Worm (Caenorhabditis elegans): ENCODE measurements around the gene unc-39.

unc-39 gene

ce11 chrV:14368272-14369052 is 4.4 kb upstream of the unc-39 start:
- TF ChIP-seq unc-62 (GFP tag; optimal IDR thresholded peaks at IDR 0.05) (peak; percentile 57), jun-1 (tag; optimal IDR thresholded peaks at IDR 0.05) (peak; percentile 11), ZK546.5 (tag; optimal IDR thresholded peaks at IDR 0.05) (no peak), nhr-43 (tag; optimal IDR thresholded peaks at IDR 0.05; ENCODE audit: poor library complexity, severe bottlenecking) (peak; percentile 52), ceh-28 (tag; optimal IDR thresholded peaks at IDR 0.05) (no peak), nhr-77 (tag; optimal IDR thresholded peaks at IDR 0.05) (no peak), fos-1 (tag; optimal IDR thresholded peaks at IDR 0.05) (no peak), elt-1 (tag; optimal IDR thresholded peaks at IDR 0.05) (no peak), zag-1 (tag; optimal IDR thresholded peaks at IDR 0.05) (no peak), nhr-23 (tag; optimal IDR thresholded peaks at IDR 0.05) (peak; percentile 89), pha-4 (tag; optimal IDR thresholded peaks at IDR 0.05) (peak; percentile 53), fkh-10 (GFP tag; optimal IDR thresholded peaks at IDR 0.05) (no peak), elt-3 (tag; optimal IDR thresholded peaks at IDR 0.05) (no peak), eor-1 (tag; optimal IDR thresholded peaks at IDR 0.05) (no peak), unc-39 (tag; optimal IDR thresholded peaks at IDR 0.05) (no peak), lsy-12 (tag; optimal IDR thresholded peaks at IDR 0.05) (peak; percentile 24), nhr-28 (tag; optimal IDR thresholded peaks at IDR 0.05) (no peak), nhr-25 (tag; optimal IDR thresholded peaks at IDR 0.05) (peak; percentile 77), nfya-1 (tag; optimal IDR thresholded peaks at IDR 0.05; ENCODE audit: insufficient read depth) (peak; percentile 81), ama-1 (optimal IDR thresholded peaks at IDR 0.05) (no peak), ztf-4 (tag; optimal IDR thresholded peaks at IDR 0.05) (peak; percentile 29), R02D3.7 (tag; optimal IDR thresholded peaks at IDR 0.05) (no peak), pqm-1 (tag; optimal IDR thresholded peaks at IDR 0.05) (peak; percentile 96), lin-39 (tag; optimal IDR thresholded peaks at IDR 0.05) (no peak), lin-15B (tag; optimal IDR thresholded peaks at IDR 0.05) (no peak), mml-1 (tag; optimal IDR thresholded peaks at IDR 0.05) (no peak), skn-1 (tag; optimal IDR thresholded peaks at IDR 0.05) (no peak), nhr-67 (tag; optimal IDR thresholded peaks at IDR 0.05) (no peak), tbx-2 (tag; optimal IDR thresholded peaks at IDR 0.05) (peak; percentile 6), egl-5 (tag; optimal IDR thresholded peaks at IDR 0.05) (peak; percentile 56), daf-12 (tag; optimal IDR thresholded peaks at IDR 0.05) (peak; percentile 81), ztf-11 (tag; optimal IDR thresholded peaks at IDR 0.05) (peak; percentile 1), snpc-4 (tag; optimal IDR thresholded peaks at IDR 0.05) (peak; percentile 49), mdl-1 (tag; optimal IDR thresholded peaks at IDR 0.05) (no peak), elt-2 (tag; optimal IDR thresholded peaks at IDR 0.05) (peak; percentile 73), hmg-11 (tag; optimal IDR thresholded peaks at IDR 0.05) (peak; percentile 95), nhr-11 (tag; optimal IDR thresholded peaks at IDR 0.05) (no peak), ceh-82 (tag; optimal IDR thresholded peaks at IDR 0.05) (no peak)

- TF ChIP-seq aly-2 (tag; optimal IDR thresholded peaks at IDR 0.05), result no peak
- TF ChIP-seq nhr-237 (tag; optimal IDR thresholded peaks at IDR 0.05), result no peak
- no peak for TF ChIP-seq nhr-12 (tag; optimal IDR thresholded peaks at IDR 0.05)
- no peak for TF ChIP-seq ztf-11 (tag; optimal IDR thresholded peaks at IDR 0.05)
- peak; percentile 47 for TF ChIP-seq lin-39 (tag; optimal IDR thresholded peaks at IDR 0.05)
- peak; percentile 53 for TF ChIP-seq ama-1 (optimal IDR thresholded peaks at IDR 0.05)
- TF ChIP-seq unc-62 (GFP tag; optimal IDR thresholded peaks at IDR 0.05), result peak; percentile 51
- TF ChIP-seq ceh-82 (tag; optimal IDR thresholded peaks at IDR 0.05), result no peak
- no peak for TF ChIP-seq mml-1 (tag; optimal IDR thresholded peaks at IDR 0.05)
- no peak for TF ChIP-seq ceh-16 (tag; optimal IDR thresholded peaks at IDR 0.05)
- no peak for TF ChIP-seq pha-4 (tag; optimal IDR thresholded peaks at IDR 0.05)
- TF ChIP-seq elt-2 (tag; optimal IDR thresholded peaks at IDR 0.05), result no peak
- no peak for TF ChIP-seq hmg-11 (tag; optimal IDR thresholded peaks at IDR 0.05)
- no peak for TF ChIP-seq fkh-2 (tag; optimal IDR thresholded peaks at IDR 0.05)
- peak; percentile 43 for TF ChIP-seq nfya-1 (tag; optimal IDR thresholded peaks at IDR 0.05; ENCODE audit: insufficient read depth)
- no peak for TF ChIP-seq nhr-67 (tag; optimal IDR thresholded peaks at IDR 0.05)
- TF ChIP-seq nhr-23 (tag; optimal IDR thresholded peaks at IDR 0.05), result no peak
- no peak for TF ChIP-seq elt-3 (tag; optimal IDR thresholded peaks at IDR 0.05)
- no peak for TF ChIP-seq unc-39 (tag; optimal IDR thresholded peaks at IDR 0.05)
Observed at ce11 chrV:14369412-14369811, 3.5 kb upstream of the unc-39 start.
